Fruit fly (Drosophila melanogaster) whole organism, embryonic: ENCODE results near the gene Amacr.

ENCODE experiments used
- Antp ChIP-seq: fragments of 200-800 bp; sonication (Bioruptor generic); optimal IDR thresholded peaks from 3 replicates; lab custom pipeline; 2016; ENCODE audit warnings: missing biosample characterization, missing genetic modification characterization
- Atf-2 ChIP-seq: fragments of 200-800 bp; sonication (Bioruptor generic); optimal IDR thresholded peaks from 2 replicates; lab custom pipeline; 2016; ENCODE audit warnings: missing biosample characterization, missing genetic modification characterization
- Bdp1 ChIP-seq: fragments of 200-800 bp; sonication (Bioruptor generic); optimal IDR thresholded peaks from 3 replicates; lab custom pipeline; 2016; ENCODE audit warnings: missing biosample characterization, missing genetic modification characterization
- CG10147 ChIP-seq: fragments of 200-800 bp; sonication (Bioruptor generic); optimal IDR thresholded peaks from 2 replicates; lab custom pipeline; 2019; ENCODE audit warnings: missing biosample characterization, mild to moderate bottlenecking, missing genetic modification characterization, moderate library complexity
- CG10209 ChIP-seq: fragments of 200-800 bp; sonication (Bioruptor generic); optimal IDR thresholded peaks from 3 replicates; lab custom pipeline; 2017; ENCODE audit warnings: missing biosample characterization, mild to moderate bottlenecking, missing genetic modification characterization, missing genetic modification reagents
- CG10321 ChIP-seq: fragments of 200-800 bp; sonication (Bioruptor generic); IDR thresholded peaks from 2 replicates; pipeline ENCODE4 v1.3.6; 2022; ENCODE audit warnings: missing biosample characterization, missing genetic modification characterization
- CG10654 ChIP-seq: fragments of 200-800 bp; sonication (Bioruptor generic); optimal IDR thresholded peaks from 2 replicates; lab custom pipeline; 2016; ENCODE audit warnings: missing biosample characterization, missing genetic modification characterization
- CG10959 ChIP-seq: fragments of 200-800 bp; sonication (Bioruptor generic); IDR thresholded peaks from 2 replicates; pipeline ENCODE4 v1.3.6; 2022; ENCODE audit warnings: missing biosample characterization, missing genetic modification characterization
- CG10979 ChIP-seq: fragments of 200-800 bp; sonication (Bioruptor generic); optimal IDR thresholded peaks from 2 replicates; lab custom pipeline; 2018; ENCODE audit warnings: missing biosample characterization, mild to moderate bottlenecking, missing genetic modification characterization, moderate library complexity
- CG11696 ChIP-seq: fragments of 200-800 bp; sonication (Bioruptor generic); IDR thresholded peaks from 2 replicates; pipeline ENCODE4 v1.3.6; 2022; ENCODE audit warnings: missing biosample characterization, missing genetic modification characterization
- CG12219 ChIP-seq: fragments of 200-800 bp; sonication (Bioruptor generic); optimal IDR thresholded peaks from 3 replicates; lab custom pipeline; 2018; ENCODE audit warnings: missing biosample characterization, mild to moderate bottlenecking, missing genetic modification characterization
- CG14441 ChIP-seq: fragments of 200-800 bp; sonication (Bioruptor generic); IDR thresholded peaks from 2 replicates; pipeline ENCODE4 v1.3.6; 2022; ENCODE audit warnings: missing biosample characterization, missing genetic modification characterization
- CG15011 ChIP-seq: fragments of 200-800 bp; sonication (Bioruptor generic); optimal IDR thresholded peaks from 3 replicates; lab custom pipeline; 2018; ENCODE audit warnings: missing biosample characterization, mild to moderate bottlenecking, missing genetic modification characterization
- CG15269 ChIP-seq: fragments of 200-800 bp; sonication (Bioruptor generic); optimal IDR thresholded peaks from 2 replicates; lab custom pipeline; 2018; ENCODE audit warnings: missing biosample characterization, mild to moderate bottlenecking, missing genetic modification characterization, moderate library complexity
- CG15514 ChIP-seq: fragments of 200-800 bp; sonication (Bioruptor generic); optimal IDR thresholded peaks from 3 replicates; lab custom pipeline; 2017; ENCODE audit warnings: missing biosample characterization, missing genetic modification characterization, mild to moderate bottlenecking, moderate library complexity, missing genetic modification reagents
- CG1602 ChIP-seq: fragments of 200-800 bp; sonication (Bioruptor generic); optimal IDR thresholded peaks from 3 replicates; lab custom pipeline; 2016; ENCODE audit warnings: missing biosample characterization, missing genetic modification characterization
- CG17186 ChIP-seq: fragments of 200-800 bp; sonication (Bioruptor generic); optimal IDR thresholded peaks from 3 replicates; lab custom pipeline; 2017; ENCODE audit warnings: missing biosample characterization, missing genetic modification reagents, missing genetic modification characterization
- CG17385 ChIP-seq: fragments of 200-800 bp; sonication (Bioruptor generic); optimal IDR thresholded peaks from 3 replicates; lab custom pipeline; 2018; ENCODE audit warnings: missing biosample characterization, mild to moderate bottlenecking, missing genetic modification characterization
- CG32532 ChIP-seq: fragments of 200-800 bp; sonication (Bioruptor generic); IDR thresholded peaks from 2 replicates; pipeline ENCODE4 v1.3.6; 2022; ENCODE audit warnings: missing biosample characterization, missing genetic modification characterization
- CG33213 ChIP-seq: fragments of 200-800 bp; sonication (Bioruptor generic); optimal IDR thresholded peaks from 3 replicates; lab custom pipeline; 2016; ENCODE audit warnings: missing biosample characterization, missing genetic modification characterization
- CG7745 ChIP-seq: fragments of 200-800 bp; sonication (Bioruptor generic); optimal IDR thresholded peaks from 2 replicates; lab custom pipeline; 2018; ENCODE audit warnings: missing biosample characterization, mild to moderate bottlenecking, missing genetic modification characterization, moderate library complexity
- CG7786 ChIP-seq: fragments of 200-800 bp; sonication (Bioruptor generic); optimal IDR thresholded peaks from 2 replicates; lab custom pipeline; 2016; ENCODE audit warnings: missing biosample characterization, missing genetic modification characterization
- CHES-1-like ChIP-seq: fragments of 200-800 bp; sonication (Bioruptor generic); optimal IDR thresholded peaks from 2 replicates; lab custom pipeline; 2016; ENCODE audit warnings: missing biosample characterization, missing genetic modification characterization
- Doc3 ChIP-seq: fragments of 200-800 bp; sonication (Bioruptor generic); IDR thresholded peaks from 3 replicates; pipeline ENCODE4 v1.3.6; 2022; ENCODE audit warnings: missing biosample characterization, missing genetic modification characterization; ENCODE audit not compliant: partially characterized antibody
- Gug ChIP-seq: fragments of 200-800 bp; sonication (Bioruptor generic); IDR thresholded peaks from 4 replicates; pipeline ENCODE4 v1.3.6; 2022; ENCODE audit warnings: missing biosample characterization, missing genetic modification characterization
- HHEX ChIP-seq: fragments of 200-800 bp; sonication (Bioruptor generic); optimal IDR thresholded peaks from 3 replicates; lab custom pipeline; 2017; ENCODE audit warnings: missing biosample characterization, mild to moderate bottlenecking, missing genetic modification characterization, missing genetic modification reagents
- Hr51 ChIP-seq, 2 experiments: fragments of 200-800 bp; sonication (Bioruptor generic); optimal IDR thresholded peaks; 2 replicates in 1 of 2; 3 replicates in 1 of 2; lab custom pipeline; 2016 to 2018; ENCODE audit warnings: missing biosample characterization in 2 of 2, missing genetic modification characterization in 2 of 2, mild to moderate bottlenecking in 1 of 2, moderate library complexity in 1 of 2
- Hr78 ChIP-seq, 2 experiments: fragments of 200-800 bp in 1 of 2; fragments of >200 bp in 1 of 2; sonication (Bioruptor generic) in 1 of 2; optimal IDR thresholded peaks; 2 replicates each; lab custom pipeline; 2017 to 2019; ENCODE audit warnings: missing biosample characterization in 2 of 2, missing genetic modification characterization in 2 of 2, mild to moderate bottlenecking in 1 of 2, moderate library complexity in 1 of 2
- Hsf ChIP-seq: fragments of 200-800 bp; sonication (Bioruptor generic); optimal IDR thresholded peaks from 3 replicates; lab custom pipeline; 2016; ENCODE audit warnings: missing biosample characterization, missing genetic modification characterization
- Lim3 ChIP-seq: fragments of 200-800 bp; sonication (Bioruptor generic); IDR thresholded peaks from 2 replicates; pipeline ENCODE4 v1.3.6; 2022; ENCODE audit warnings: missing biosample characterization, missing genetic modification characterization
- Opbp ChIP-seq: fragments of 200-800 bp; sonication (Bioruptor generic); IDR thresholded peaks from 3 replicates; pipeline ENCODE4 v1.3.6; 2022; ENCODE audit warnings: missing biosample characterization, missing genetic modification characterization; ENCODE audit not compliant: partially characterized antibody
- Xrp1 ChIP-seq: fragments of 200-800 bp; sonication (Bioruptor generic); IDR thresholded peaks from 2 replicates; pipeline ENCODE4 v1.3.6; 2022; ENCODE audit warnings: missing biosample characterization, missing genetic modification characterization
- al ChIP-seq: fragments of 200-800 bp; sonication (Bioruptor generic); IDR thresholded peaks from 2 replicates; pipeline ENCODE4 v1.3.6; 2022; ENCODE audit warnings: missing biosample characterization, missing genetic modification characterization
- bab2 ChIP-seq: fragments of 200-800 bp; sonication (Bioruptor generic); optimal IDR thresholded peaks from 2 replicates; lab custom pipeline; 2016; ENCODE audit warnings: missing biosample characterization, missing genetic modification characterization
- bowl ChIP-seq: fragments of 200-800 bp; sonication (Bioruptor generic); IDR thresholded peaks from 2 replicates; pipeline ENCODE4 v1.3.6; 2022; ENCODE audit warnings: missing biosample characterization, missing genetic modification characterization
- chinmo ChIP-seq: fragments of 200-800 bp; sonication (Bioruptor generic); IDR thresholded peaks from 4 replicates; pipeline ENCODE4 v1.3.6; 2022; ENCODE audit warnings: missing biosample characterization, missing genetic modification characterization; ENCODE audit not compliant: partially characterized antibody
- esg ChIP-seq: fragments of 200-800 bp; sonication (Bioruptor generic); conservative IDR thresholded peaks from 2 replicates; pipeline ENCODE4 v1.3.6; 2022; ENCODE audit warnings: missing biosample characterization, missing genetic modification characterization
- fd64A ChIP-seq: fragments of 200-800 bp; sonication (Bioruptor generic); optimal IDR thresholded peaks from 3 replicates; lab custom pipeline; 2018; ENCODE audit warnings: missing biosample characterization, mild to moderate bottlenecking, missing genetic modification characterization
- fu2 ChIP-seq: fragments of 200-800 bp; sonication (Bioruptor generic); optimal IDR thresholded peaks from 2 replicates; lab custom pipeline; 2016; ENCODE audit warnings: missing biosample characterization, missing genetic modification characterization
- grau ChIP-seq: fragments of 200-800 bp; optimal IDR thresholded peaks from 3 replicates; lab custom pipeline; 2019; ENCODE audit warnings: missing biosample characterization, mild to moderate bottlenecking, missing genetic modification characterization, moderate library complexity
- gt ChIP-seq: fragments of 200-800 bp; sonication (Bioruptor generic); IDR thresholded peaks from 2 replicates; pipeline ENCODE4 v1.3.6; 2022; ENCODE audit warnings: missing biosample characterization, missing genetic modification characterization
- lilli ChIP-seq: fragments of 200-800 bp; sonication (Bioruptor generic); optimal IDR thresholded peaks from 3 replicates; lab custom pipeline; 2016; ENCODE audit warnings: missing biosample characterization, missing genetic modification characterization
- nerfin-2 ChIP-seq: fragments of 200-800 bp; sonication (Bioruptor generic); IDR thresholded peaks from 2 replicates; pipeline ENCODE4 v1.3.6; 2022; ENCODE audit warnings: missing biosample characterization, missing genetic modification characterization; ENCODE audit not compliant: partially characterized antibody
- nom ChIP-seq: fragments of 200-800 bp; sonication (Bioruptor generic); optimal IDR thresholded peaks from 2 replicates; lab custom pipeline; 2017; ENCODE audit warnings: missing biosample characterization, missing genetic modification characterization, mild to moderate bottlenecking, moderate library complexity, missing genetic modification reagents
- sens ChIP-seq: fragments of 200-800 bp; sonication (Bioruptor generic); peaks from one replicate; lab custom pipeline; 2016; ENCODE audit warnings: missing biosample characterization, missing genetic modification characterization
- shn ChIP-seq: fragments of 200-800 bp; sonication (Bioruptor generic); optimal IDR thresholded peaks from 3 replicates; lab custom pipeline; 2016; ENCODE audit warnings: missing biosample characterization, missing genetic modification characterization
- slp2 ChIP-seq: fragments of 200-800 bp; sonication (Bioruptor generic); optimal IDR thresholded peaks from 2 replicates; lab custom pipeline; 2016; ENCODE audit warnings: missing biosample characterization, missing genetic modification characterization
- tio ChIP-seq: fragments of 200-800 bp; sonication (Bioruptor generic); optimal IDR thresholded peaks from 2 replicates; lab custom pipeline; 2017; ENCODE audit warnings: missing biosample characterization, missing genetic modification characterization, inconsistent platforms
- tna ChIP-seq: fragments of 200-800 bp; sonication (Bioruptor generic); IDR thresholded peaks from 2 replicates; pipeline ENCODE4 v1.3.6; 2022; ENCODE audit warnings: missing biosample characterization, missing genetic modification characterization; ENCODE audit not compliant: partially characterized antibody
- z ChIP-seq: fragments of 200-800 bp; sonication (Bioruptor generic); IDR thresholded peaks from 3 replicates; pipeline ENCODE4 v1.3.6; 2022; ENCODE audit warnings: missing biosample characterization, missing genetic modification characterization

Gene Amacr

dm6 chr2L:20752160-20752559, at the start of gene Amacr, which contains the start of gene Ns4:
Amacr (minus strand) TSS chr2L:20752341.
Ns4 (plus strand) TSS chr2L:20752476.
- TF ChIP-seq CG11696 (0 out of 2 replicates have a peak, but pooled peaks have one; percentile 10), lilli (GFP tag; lab: Kevin White, UChicago) (peak; percentile 73), bowl (no peak), CG1602 (no peak), bab2 (peak; percentile 57), CG33213 (GFP tag; lab: Kevin White, UChicago) (no peak), Bdp1 (GFP tag; lab: Kevin White, UChicago) (peak; percentile 34), CG10209 (peak; percentile 10), Gug (no peak; the same call in 3 of the 4 replicates), z (no peak), HHEX (GFP tag; lab: Kevin White, UChicago) (peak; percentile 3), al (GFP tag; lab: Robert Waterston, UW) (peak; percentile 62), Hr78 (GFP tag; optimal IDR thresholded peaks at IDR 0.05; lab: Kevin White, UChicago) (no peak), Lim3 (GFP tag; lab: Robert Waterston, UW) (no peak), Opbp (GFP tag; lab: Robert Waterston, UW) (0 out of 3 replicates have a peak, but pooled peaks have one; percentile 10), Atf-2 (GFP tag; lab: Kevin White, UChicago) (peak; percentile 42), CG32532 (GFP tag; lab: Robert Waterston, UW) (peak; percentile 45; the same call in 1 of the 2 replicates), nom (peak; percentile 76), Hsf (peak; percentile 69), grau (peak; percentile 66), CG15514 (GFP tag; lab: Kevin White, UChicago) (peak; percentile 6), gt (no peak), CG10321 (GFP tag; lab: Robert Waterston, UW) (peak; percentile 18; the same call in 1 of the 2 replicates), sens (GFP tag; lab: Kevin White, UChicago) (peak; percentile 77), CG7786 (GFP tag; lab: Kevin White, UChicago) (peak; percentile 70), fu2 (GFP tag; lab: Kevin White, UChicago) (peak; percentile 65), CG10654 (GFP tag; lab: Kevin White, UChicago) (no peak), tna (GFP tag; lab: Robert Waterston, UW) (no peak), Hr51 (GFP tag; optimal IDR thresholded peaks at IDR 0.05; lab: Kevin White, UChicago) (no peak), Antp (GFP tag; lab: Kevin White, UChicago) (peak; percentile 45), Xrp1 (GFP tag; lab: Robert Waterston, UW) (no peak), CG12219 (no peak), fd64A (GFP tag; lab: Kevin White, UChicago) (no peak), nerfin-2 (GFP tag; lab: Robert Waterston, UW) (no peak), CG14441 (GFP tag; lab: Robert Waterston, UW) (peak; percentile 17; the same call in 1 of the 2 replicates), CG15011 (no peak), CG17385 (peak; percentile 75), chinmo (peak; percentile 64; the same call in 1 of the 4 replicates), shn (GFP tag; lab: Kevin White, UChicago) (peak; percentile 45), slp2 (GFP tag; lab: Kevin White, UChicago) (peak; percentile 47), CG10959 (GFP tag; lab: Robert Waterston, UW) (no peak), CG7745 (tag; lab: Kevin White, UChicago) (no peak), tio (GFP tag; lab: Kevin White, UChicago) (peak; percentile 16), CG17186 (peak; percentile 14), CG15269 (tag; lab: Kevin White, UChicago) (no peak), esg (GFP tag; lab: Robert Waterston, UW) (peak; percentile 33; the same call in 1 of the 2 replicates), CG10147 (GFP tag; lab: Kevin White, UChicago) (no peak), CG10979 (peak; percentile 25), CHES-1-like (GFP tag; lab: Kevin White, UChicago) (peak; percentile 70), Doc3 (GFP tag; lab: Robert Waterston, UW) (peak; percentile 49; the same call in 2 of the 3 replicates)
